Fruit fly (Drosophila melanogaster) whole organism, larva: ENCODE results near the gene CG46458.

Source experiments
- noc ChIP-seq: fragments of 200-800 bp; sonication (Bioruptor generic); optimal IDR thresholded peaks from 3 replicates; lab custom pipeline; 2019; ENCODE audit warnings: missing biosample characterization, mild to moderate bottlenecking, missing genetic modification characterization, moderate library complexity

Gene CG46458

dm6 chr3R:6958320-6958840 is at the start of gene CG46458:
Gene CG46458, minus strand, starts transcription at chr3R:6958370.
- TF ChIP-seq noc (tag; lab: Kevin White, UChicago): no peak

- TF ChIP-seq noc (tag; lab: Kevin White, UChicago): no peak
Measured at dm6 chr3R:7006934-7007333, 48.8 kb upstream of the CG46458 start.

- TF ChIP-seq noc (tag; lab: Kevin White, UChicago): no peak
Measured at dm6 chr3R:7004496-7005206, 46.5 kb upstream of the CG46458 start.

dm6 chr3R:7000693-7001187 is 42.6 kb upstream of the CG46458 start:
- peak; percentile 5 for TF ChIP-seq noc (tag; lab: Kevin White, UChicago)

- TF ChIP-seq noc (tag; lab: Kevin White, UChicago): no peak
Measured at dm6 chr3R:6999154-6999710, 41.1 kb upstream of the CG46458 start, which contains the start of gene Antp. Gene Antp, minus strand, starts transcription at chr3R:6999228.

- TF ChIP-seq noc (tag; lab: Kevin White, UChicago): no peak
Measured at dm6 chr3R:6996926-6997325, 38.8 kb upstream of the CG46458 start.

dm6 chr3R:6994582-6995564 is 36.7 kb upstream of the CG46458 start:
- TF ChIP-seq noc (tag; lab: Kevin White, UChicago): no peak

- no peak for TF ChIP-seq noc (tag; lab: Kevin White, UChicago)
Measured at dm6 chr3R:6991888-6992287, 33.7 kb upstream of the CG46458 start.

- no peak for TF ChIP-seq noc (tag; lab: Kevin White, UChicago)
Measured at dm6 chr3R:6990877-6991276, 32.7 kb upstream of the CG46458 start.

dm6 chr3R:6989417-6989816 is 31.2 kb upstream of the CG46458 start:
- no peak for TF ChIP-seq noc (tag; lab: Kevin White, UChicago)

dm6 chr3R:6983674-6984073 is 25.5 kb upstream of the CG46458 start:
- TF ChIP-seq noc (tag; lab: Kevin White, UChicago): no peak

dm6 chr3R:6978351-6978750 is 20.2 kb upstream of the CG46458 start:
- no peak for TF ChIP-seq noc (tag; lab: Kevin White, UChicago)

dm6 chr3R:6977114-6977513 is 18.9 kb upstream of the CG46458 start:
- no peak for TF ChIP-seq noc (tag; lab: Kevin White, UChicago)

- TF ChIP-seq noc (tag; lab: Kevin White, UChicago): no peak
Measured at dm6 chr3R:6973305-6973704, 15.1 kb upstream of the CG46458 start.

- TF ChIP-seq noc (tag; lab: Kevin White, UChicago): no peak
Measured at dm6 chr3R:6970531-6970930, 12.4 kb upstream of the CG46458 start.

dm6 chr3R:6969926-6970325 is 11.8 kb upstream of the CG46458 start:
- TF ChIP-seq noc (tag; lab: Kevin White, UChicago): no peak
